Worm (Caenorhabditis elegans) whole organism, L4/young adult: ENCODE measurements around the gene grl-30.

ENCODE experiments used
- W03F9.2 ChIP-seq: fragments of 150-350 bp; optimal IDR thresholded peaks from 2 replicates; lab custom pipeline; 2014; ENCODE audit warnings: missing biosample characterization, missing genetic modification characterization
- dao-5 ChIP-seq: sonication (generic microtip); optimal IDR thresholded peaks from 2 replicates; lab custom pipeline; 2016; ENCODE audit warnings: missing genotype, missing genetic modification characterization, moderate library complexity, missing compliant biosample characterization
- him-1 ChIP-seq: sonication (generic microtip); optimal IDR thresholded peaks from 2 replicates; lab custom pipeline; 2016; ENCODE audit warnings: missing genotype, missing genetic modification reagents, missing genetic modification characterization, missing compliant biosample characterization

grl-30 gene

DNA sequence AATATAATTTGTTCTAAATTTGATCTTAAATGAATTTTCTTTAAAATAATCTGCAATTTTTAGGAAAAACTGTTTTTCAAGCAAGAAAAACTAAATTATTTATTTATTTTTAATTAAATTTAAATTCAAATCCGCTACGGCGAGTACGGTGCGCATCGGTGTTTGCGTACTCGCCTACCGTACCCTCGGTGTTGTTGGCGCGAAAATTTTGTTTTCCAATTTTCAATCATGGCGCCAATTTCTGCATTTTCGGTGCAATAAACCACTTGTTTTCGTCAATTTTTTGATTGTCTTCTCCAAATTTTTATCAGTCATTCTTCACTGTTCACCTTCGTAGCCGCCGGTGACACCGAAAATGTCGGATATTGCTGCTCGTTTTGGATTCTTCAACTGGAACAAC, 22.7 kb downstream of the grl-30 start, which contains the start of gene pygl-1:
pygl-1 (plus strand) TSS at position 211 of the 400 bp plus-strand sequence.
- TF ChIP-seq W03F9.2 (tag; lab: Kevin White, UChicago) (peak; percentile 2), dao-5 (tag; lab: Kevin White, UChicago) (no peak)

DNA sequence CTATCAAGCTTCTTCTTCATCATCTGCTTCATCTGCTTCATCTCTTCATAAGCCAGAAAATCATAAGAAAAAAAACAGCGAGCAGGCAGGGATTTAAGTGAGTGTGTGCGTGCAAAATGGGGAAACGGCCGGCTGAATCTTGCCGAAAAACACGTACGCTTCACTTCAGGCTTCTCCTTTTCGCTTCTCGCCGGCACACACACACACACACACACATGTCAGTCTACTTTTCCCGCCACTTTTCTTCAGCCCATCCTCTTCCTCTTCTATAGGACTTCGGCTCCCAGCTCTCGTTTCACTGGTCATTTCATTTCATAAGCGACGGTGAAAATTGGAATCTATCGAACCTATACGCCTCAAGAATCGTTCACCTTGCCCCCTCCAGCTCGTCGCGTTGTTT, 23.2 kb downstream of the grl-30 start:
- TF ChIP-seq dao-5 (tag; lab: Kevin White, UChicago) (no peak), W03F9.2 (tag; lab: Kevin White, UChicago) (no peak), him-1 (tag; lab: Kevin White, UChicago) (no peak)

DNA sequence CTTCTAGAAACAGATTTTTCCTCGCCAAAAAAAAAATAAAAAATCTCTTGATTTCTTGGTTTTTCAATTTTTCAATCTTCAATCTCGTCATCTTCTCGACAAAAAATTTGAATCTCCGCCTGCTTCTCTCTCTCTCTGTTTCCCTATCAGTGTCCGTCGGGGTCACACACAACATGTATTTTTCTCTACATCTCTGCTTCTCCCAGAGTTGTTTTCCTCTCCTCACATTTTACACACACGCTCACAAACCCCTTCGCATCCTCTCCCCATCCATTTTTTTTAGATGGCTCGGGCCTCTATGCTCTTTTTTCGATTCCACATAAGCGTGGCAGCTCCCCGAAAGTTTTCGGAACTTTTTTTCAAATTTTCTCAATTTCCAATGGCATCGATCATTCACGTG, 23.7 kb downstream of the grl-30 start:
- TF ChIP-seq W03F9.2 (tag; lab: Kevin White, UChicago): peak; percentile 42
- no peak for TF ChIP-seq him-1 (tag; lab: Kevin White, UChicago)

DNA sequence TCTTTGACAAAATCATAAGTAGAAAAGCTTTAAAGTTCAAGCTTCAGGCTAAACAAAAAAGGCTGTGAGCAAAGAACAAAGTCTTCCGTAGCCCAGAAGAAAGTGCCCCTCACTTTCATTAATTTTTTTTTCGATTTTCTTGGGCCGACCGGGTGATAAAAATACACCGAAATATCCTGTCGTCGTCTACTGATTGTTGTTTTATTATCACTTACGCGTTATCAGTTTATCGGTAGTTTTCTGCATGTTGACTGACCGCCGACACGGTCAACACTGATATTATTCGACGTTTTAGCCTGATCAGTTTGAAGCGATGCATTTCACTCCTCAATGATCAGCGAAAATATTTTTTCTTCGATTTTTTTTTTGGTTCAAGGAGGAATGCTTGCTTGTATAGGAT, 24.3 kb downstream of the grl-30 start:
- no peak for TF ChIP-seq him-1 (tag; lab: Kevin White, UChicago)
- TF ChIP-seq dao-5 (tag; lab: Kevin White, UChicago): no peak
- TF ChIP-seq W03F9.2 (tag; lab: Kevin White, UChicago): no peak

DNA sequence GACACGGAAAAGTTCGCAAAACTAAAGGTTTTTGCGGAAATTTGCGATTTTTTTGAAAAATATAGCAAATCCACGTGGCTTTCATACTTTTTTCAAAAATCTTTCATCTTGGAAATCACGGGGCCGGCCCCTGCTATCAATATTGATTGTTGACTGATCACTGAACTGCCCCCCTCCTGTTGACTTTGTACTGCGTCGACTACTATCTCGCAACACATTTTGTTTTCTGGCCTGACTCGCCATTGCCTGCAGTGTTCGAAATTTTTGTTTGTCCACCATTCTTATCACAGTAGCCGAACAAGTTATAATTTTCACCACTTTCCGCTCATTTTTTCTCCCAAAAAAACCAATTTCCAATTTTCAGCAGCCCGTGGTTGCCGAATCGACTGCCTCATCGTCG, 24.9 kb downstream of the grl-30 start:
- TF ChIP-seq W03F9.2 (tag; lab: Kevin White, UChicago) (no peak), dao-5 (tag; lab: Kevin White, UChicago) (no peak), him-1 (tag; lab: Kevin White, UChicago) (no peak)

DNA sequence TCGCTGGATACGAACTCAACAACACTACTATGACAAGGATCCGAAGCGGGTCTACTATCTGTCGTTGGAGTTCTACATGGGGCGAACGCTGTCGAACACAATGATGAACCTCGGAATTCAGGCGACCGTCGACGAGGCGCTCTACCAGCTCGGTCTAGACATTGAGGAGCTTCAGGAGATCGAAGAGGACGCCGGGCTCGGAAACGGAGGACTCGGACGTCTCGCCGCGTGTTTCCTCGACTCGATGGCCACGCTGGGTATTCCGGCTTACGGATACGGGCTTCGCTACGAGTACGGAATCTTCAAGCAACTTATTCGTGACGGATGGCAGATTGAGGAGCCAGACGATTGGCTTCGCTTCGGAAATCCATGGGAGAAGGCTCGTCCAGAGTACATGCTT, 25.6 kb downstream of the grl-30 start:
- no peak for TF ChIP-seq W03F9.2 (tag; lab: Kevin White, UChicago)
- no peak for TF ChIP-seq dao-5 (tag; lab: Kevin White, UChicago)
- TF ChIP-seq him-1 (tag; lab: Kevin White, UChicago): no peak

DNA sequence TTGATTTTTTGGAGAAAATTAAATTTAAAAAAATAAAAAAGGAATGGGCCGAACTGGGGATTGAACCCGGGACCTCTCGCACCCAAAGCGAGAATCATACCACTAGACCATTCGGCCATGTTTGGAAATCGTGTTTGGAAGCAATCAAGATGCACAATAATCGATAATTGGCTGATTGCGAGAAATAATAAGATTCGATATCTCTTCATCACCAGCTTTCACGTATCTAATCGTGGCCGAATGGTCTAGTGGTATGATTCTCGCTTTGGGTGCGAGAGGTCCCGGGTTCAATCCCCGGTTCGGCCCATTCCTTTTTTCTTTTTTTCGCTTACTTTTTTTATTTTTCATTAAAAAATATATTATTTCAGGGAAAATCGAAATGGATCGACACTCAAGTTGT, 26.0 kb downstream of the grl-30 start:
- no peak for TF ChIP-seq him-1 (tag; lab: Kevin White, UChicago)
- peak; percentile 32 for TF ChIP-seq W03F9.2 (tag; lab: Kevin White, UChicago)

DNA sequence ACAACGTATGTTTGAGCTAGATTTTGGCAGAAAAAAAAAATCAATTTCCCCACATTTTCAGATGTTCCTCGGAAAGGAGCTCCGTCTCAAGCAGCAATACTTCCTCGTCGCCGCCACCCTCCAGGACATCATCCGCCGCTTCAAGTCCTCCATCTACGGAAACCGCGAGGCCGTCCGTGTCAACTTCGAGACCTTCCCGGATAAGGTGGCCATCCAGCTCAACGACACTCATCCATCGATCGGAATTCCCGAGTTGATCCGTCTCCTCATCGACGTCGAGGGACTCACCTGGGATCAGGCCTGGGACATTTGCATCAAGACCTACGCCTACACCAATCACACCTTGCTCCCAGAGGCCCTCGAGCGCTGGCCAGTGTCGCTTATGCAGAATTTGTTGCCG, 26.6 kb downstream of the grl-30 start:
- no peak for TF ChIP-seq dao-5 (tag; lab: Kevin White, UChicago)
- TF ChIP-seq W03F9.2 (tag; lab: Kevin White, UChicago): no peak
- no peak for TF ChIP-seq him-1 (tag; lab: Kevin White, UChicago)

DNA sequence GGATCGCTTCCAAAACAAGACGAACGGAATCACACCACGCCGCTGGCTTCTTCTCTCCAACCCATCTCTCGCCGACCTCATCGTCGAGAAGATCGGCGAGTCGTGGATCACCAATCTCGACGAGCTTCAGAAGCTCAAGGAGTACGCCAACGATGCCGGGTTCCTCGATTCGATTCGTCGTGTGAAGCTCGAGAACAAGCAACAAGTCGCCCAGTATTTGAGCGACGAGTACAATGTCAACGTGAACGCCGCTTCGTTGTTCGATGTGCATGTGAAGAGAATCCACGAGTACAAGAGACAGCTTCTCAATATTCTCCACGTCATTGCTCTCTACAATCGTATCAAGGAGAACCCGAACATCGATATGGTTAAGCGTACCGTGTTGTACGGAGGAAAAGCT, 27.5 kb downstream of the grl-30 start:
- TF ChIP-seq W03F9.2 (tag; lab: Kevin White, UChicago) (no peak), dao-5 (tag; lab: Kevin White, UChicago) (no peak), him-1 (tag; lab: Kevin White, UChicago) (no peak)

DNA sequence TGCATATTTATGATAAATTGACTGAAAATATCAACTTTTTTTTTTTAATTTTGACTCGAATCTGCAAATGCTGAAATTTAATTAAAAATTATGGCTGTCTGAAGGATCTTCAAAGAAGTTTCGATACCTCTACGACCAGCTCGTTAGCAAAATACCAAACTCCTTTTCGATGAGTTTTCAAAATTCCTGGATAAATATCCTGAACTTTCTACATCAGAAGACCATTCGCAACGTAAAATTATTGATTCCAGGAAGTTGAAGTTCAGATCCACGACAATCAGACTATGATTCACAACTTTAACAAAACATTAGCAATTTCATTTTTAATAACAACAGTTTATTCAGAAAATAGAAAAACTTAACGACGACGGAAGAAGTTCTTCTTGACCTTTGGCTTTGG, 28.9 kb downstream of the grl-30 start:
- TF ChIP-seq him-1 (tag; lab: Kevin White, UChicago): no peak
- TF ChIP-seq W03F9.2 (tag; lab: Kevin White, UChicago): no peak
- no peak for TF ChIP-seq dao-5 (tag; lab: Kevin White, UChicago)

DNA sequence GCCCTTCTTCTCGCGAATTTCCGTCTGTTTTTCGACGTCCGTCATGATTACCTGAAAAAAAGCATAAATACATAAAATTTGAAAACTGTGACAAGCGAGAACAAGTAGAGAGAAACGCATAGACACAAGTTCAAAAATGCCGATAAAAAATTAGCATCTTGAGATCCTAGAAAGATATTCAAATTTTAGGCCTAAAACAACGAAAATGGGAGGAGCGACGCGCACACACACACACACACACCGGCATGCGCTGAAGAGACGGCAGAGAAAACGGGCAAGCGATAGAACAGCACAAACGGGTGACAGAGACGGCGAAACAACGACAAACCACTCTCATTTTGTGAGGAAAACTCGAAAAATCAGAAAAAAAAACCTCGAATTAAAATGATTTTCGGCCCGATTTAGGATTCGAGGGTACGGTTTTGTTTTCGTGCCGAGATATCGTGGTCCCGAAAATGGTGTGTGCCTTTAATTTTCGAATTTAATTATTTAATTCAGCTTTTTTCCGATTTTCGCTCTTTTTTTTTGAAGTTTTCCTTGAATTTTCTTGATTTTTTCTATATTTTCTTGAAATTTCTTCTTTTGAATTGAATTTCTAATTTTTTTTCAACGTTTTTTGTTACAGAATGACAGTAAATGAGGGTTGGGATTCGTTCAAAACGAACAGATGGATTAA, 30.1 kb downstream of the grl-30 start, which contains the start of the genes rpl-11.1 and T22F3.2:
rpl-11.1 (minus strand) TSS at position 51 of the 676 bp plus-strand sequence.
T22F3.2 (plus strand) TSS at position 626 of the 676 bp plus-strand sequence.
- TF ChIP-seq him-1 (tag; lab: Kevin White, UChicago) (no peak), dao-5 (tag; lab: Kevin White, UChicago) (no peak), W03F9.2 (tag; lab: Kevin White, UChicago) (no peak)

DNA sequence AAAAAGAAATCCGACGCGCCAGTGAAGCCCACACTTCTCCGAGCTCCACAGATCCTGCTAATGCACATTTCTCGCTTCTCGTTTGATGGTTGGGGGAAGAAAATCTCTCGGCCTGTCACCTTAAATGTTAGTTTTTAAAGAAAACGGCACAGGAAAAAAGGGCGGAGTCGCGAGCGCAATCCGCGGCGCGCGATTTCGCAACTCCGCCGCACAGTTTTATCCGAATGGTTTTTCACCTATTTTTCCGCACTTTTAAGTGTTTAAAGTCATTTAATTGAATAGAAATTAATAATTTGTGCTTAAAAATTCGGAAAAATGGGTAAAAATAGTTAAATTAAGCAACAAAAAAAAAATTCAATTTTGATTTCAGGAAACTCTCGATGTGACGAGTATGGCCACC, 31.5 kb downstream of the grl-30 start:
- TF ChIP-seq him-1 (tag; lab: Kevin White, UChicago) (no peak), W03F9.2 (tag; lab: Kevin White, UChicago) (no peak), dao-5 (tag; lab: Kevin White, UChicago) (no peak)

DNA sequence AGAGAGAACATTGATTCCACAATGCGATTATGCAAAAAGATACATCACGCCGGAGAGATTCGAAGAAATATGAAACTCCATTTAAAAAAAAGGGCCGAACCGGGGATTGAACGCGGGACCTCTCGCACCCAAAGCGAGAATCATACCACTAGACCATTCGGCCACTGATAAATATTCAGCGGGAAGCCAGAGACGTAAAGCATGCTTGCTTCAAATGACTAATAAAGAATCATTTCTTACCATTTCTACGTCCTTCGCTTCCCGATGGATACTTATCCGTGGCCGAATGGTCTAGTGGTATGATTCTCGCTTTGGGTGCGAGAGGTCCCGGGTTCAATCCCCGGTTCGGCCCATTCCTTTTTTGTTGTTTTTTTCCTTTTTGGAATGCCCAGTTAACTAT, 32.1 kb downstream of the grl-30 start:
- TF ChIP-seq dao-5 (tag; lab: Kevin White, UChicago): no peak
- TF ChIP-seq W03F9.2 (tag; lab: Kevin White, UChicago): no peak
- TF ChIP-seq him-1 (tag; lab: Kevin White, UChicago): no peak

DNA sequence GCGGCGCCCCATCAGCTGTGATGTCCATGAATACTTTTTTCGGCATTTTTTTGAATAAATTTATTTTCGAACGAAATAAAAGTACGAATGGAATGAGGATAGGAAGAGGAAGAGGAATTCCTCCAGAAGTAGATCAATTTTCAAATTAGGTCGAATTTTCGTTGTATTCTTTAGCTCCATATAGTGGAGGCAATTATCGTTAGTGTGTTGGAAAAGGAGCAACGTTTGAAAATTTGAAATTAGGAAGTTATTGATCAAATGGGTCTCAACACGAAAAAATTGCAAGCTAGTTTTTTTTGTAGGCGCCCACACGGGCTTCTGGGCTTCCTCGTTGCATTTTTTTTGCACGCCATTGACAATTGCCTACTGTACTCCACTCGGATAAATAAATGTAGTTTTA, 36.0 kb downstream of the grl-30 start, which contains the start of gene T22F3.12:
T22F3.12 (minus strand) TSS at position 101 of the 400 bp plus-strand sequence.
- no peak for TF ChIP-seq dao-5 (tag; lab: Kevin White, UChicago)
- TF ChIP-seq him-1 (tag; lab: Kevin White, UChicago): no peak
- no peak for TF ChIP-seq W03F9.2 (tag; lab: Kevin White, UChicago)
